Fruit fly (Drosophila melanogaster): ENCODE data around the gene CG6171.
A peak's percentile ranks its signal among the peaks of the same experiment; 100 is the strongest.

Gene CG6171

dm6 chr3R:15356645-15357431 is 6.8 kb downstream of the CG6171 start, which contains the start of the genes Atg4b and Hibch (continued):
- TF ChIP-seq Myb (GFP tag; optimal IDR thresholded peaks at IDR 0.05) (peak; percentile 15), nau (GFP tag; optimal IDR thresholded peaks at IDR 0.05) (no peak), CG17385 (GFP tag; optimal IDR thresholded peaks at IDR 0.05) (peak; percentile 64), CG17568 (GFP tag; optimal IDR thresholded peaks at IDR 0.05) (no peak), dpn (GFP tag; optimal IDR thresholded peaks at IDR 0.05) (peak in 1 of 2 experiments; percentile 75), eve (GFP tag; optimal IDR thresholded peaks at IDR 0.05) (no peak), GATAe (GFP tag; conservative IDR thresholded peaks at IDR 0.05) (peak; percentile 39; the same call in 1 of the 2 replicates), sisA (GFP tag; IDR thresholded peaks at IDR 0.05) (peak; percentile 84), caup (GFP tag; optimal IDR thresholded peaks at IDR 0.05; ENCODE audit: severe bottlenecking) (peak; percentile 82), CG12299 (tag; optimal IDR thresholded peaks at IDR 0.05) (peak; percentile 79), Med (GFP tag) (peak; percentile 70), NK7.1 (GFP tag; optimal IDR thresholded peaks at IDR 0.05) (no peak), jigr1 (GFP tag; IDR thresholded peaks at IDR 0.05) (peak; percentile 45; the same call in 1 of the 3 replicates), pb (GFP tag; optimal IDR thresholded peaks at IDR 0.05) (no peak), HLH3B (GFP tag; IDR thresholded peaks at IDR 0.05) (peak; percentile 78), CG2129 (GFP tag; IDR thresholded peaks at IDR 0.05; ENCODE audit: partially characterized antibody) (no peak), dimm (GFP tag; IDR thresholded peaks at IDR 0.05) (0 out of 2 replicates have a peak, but pooled peaks have one; percentile 30), Fer3 (tag; optimal IDR thresholded peaks at IDR 0.05) (peak; percentile 87), Ada2b (GFP tag; IDR thresholded peaks at IDR 0.05) (peak; percentile 79), ara (GFP tag; IDR thresholded peaks at IDR 0.05) (peak; percentile 71; the same call in 1 of the 2 replicates), gem (tag; optimal IDR thresholded peaks at IDR 0.05) (peak; percentile 92), unc-4 (GFP tag; IDR thresholded peaks at IDR 0.05; ENCODE audit: partially characterized antibody) (no peak), CG15479 (GFP tag; optimal IDR thresholded peaks at IDR 0.05) (peak; percentile 62), HHEX (GFP tag; optimal IDR thresholded peaks at IDR 0.05) (peak; percentile 81), CG11247 (GFP tag; IDR thresholded peaks at IDR 0.05) (peak; percentile 65), Nf-YA (GFP tag; IDR thresholded peaks at IDR 0.05) (no peak), PHDP (tag; optimal IDR thresholded peaks at IDR 0.05) (peak; percentile 82), CG30020 (tag; optimal IDR thresholded peaks at IDR 0.05) (peak; percentile 79), ro (GFP tag; IDR thresholded peaks at IDR 0.05) (peak; percentile 20; the same call in 1 of the 2 replicates), sens (GFP tag) (peak; percentile 3), Gug (GFP tag; IDR thresholded peaks at IDR 0.05) (peak; percentile 81), bab2 (GFP tag; optimal IDR thresholded peaks at IDR 0.05) (no peak), Dp (GFP tag; optimal IDR thresholded peaks at IDR 0.05) (peak; percentile 5), klu (GFP tag; IDR thresholded peaks at IDR 0.05) (peak; percentile 87), ewg (GFP tag; optimal IDR thresholded peaks at IDR 0.05) (peak; percentile 98), CG3847 (GFP tag; IDR thresholded peaks at IDR 0.05) (peak; percentile 92), CG11398 (GFP tag; optimal IDR thresholded peaks at IDR 0.05) (no peak), E2f1 (GFP tag; IDR thresholded peaks at IDR 0.05) (peak; percentile 68), luna (GFP tag; optimal IDR thresholded peaks at IDR 0.05) (no peak), CG5180 (GFP tag; optimal IDR thresholded peaks at IDR 0.05) (no peak), CG7786 (GFP tag; optimal IDR thresholded peaks at IDR 0.05) (no peak), bbx (GFP tag; IDR thresholded peaks at IDR 0.05; ENCODE audit: partially characterized antibody) (peak; percentile 39; the same call in 1 of the 2 replicates), CG8765 (GFP tag; IDR thresholded peaks at IDR 0.05) (peak; percentile 59; the same call in 1 of the 2 replicates), pum (GFP tag; optimal IDR thresholded peaks at IDR 0.05) (peak; percentile 9), CG4730 (GFP tag; IDR thresholded peaks at IDR 0.05) (peak; percentile 74), sr (GFP tag; IDR thresholded peaks at IDR 0.05) (no peak), kay (GFP tag; optimal IDR thresholded peaks at IDR 0.05) (no peak), E2f2 (GFP tag; IDR thresholded peaks at IDR 0.05) (peak; percentile 60), CG4360 (GFP tag; IDR thresholded peaks at IDR 0.05) (no peak)

Data from whole organism, embryonic.